Worm (Caenorhabditis elegans): ENCODE results near the gene C03B1.17.

Gene C03B1.17

ce11 chrX:6369717-6370116, 3.7 kb upstream of the C03B1.17 start, which contains the start of gene C03B1.2:
Gene C03B1.2 (plus strand): TSS chrX:6370017.
- TF ChIP-seq T22C8.4 (GFP tag; IDR thresholded peaks at IDR 0.05) (no peak), med-1 (GFP tag; optimal IDR thresholded peaks at IDR 0.05; ENCODE audit: insufficient read depth) (no peak), flt-1 (GFP tag; IDR thresholded peaks at IDR 0.05) (no peak), ref-1 (GFP tag; conservative IDR thresholded peaks at IDR 0.05) (no peak), klf-2 (GFP tag; conservative IDR thresholded peaks at IDR 0.05) (no peak), tab-1 (GFP tag; IDR thresholded peaks at IDR 0.05) (no peak), cog-1 (tag; optimal IDR thresholded peaks at IDR 0.05) (no peak), ztf-29 (GFP tag; IDR thresholded peaks at IDR 0.05) (no peak), ztf-23 (GFP tag; IDR thresholded peaks at IDR 0.05) (no peak)

DNA sequence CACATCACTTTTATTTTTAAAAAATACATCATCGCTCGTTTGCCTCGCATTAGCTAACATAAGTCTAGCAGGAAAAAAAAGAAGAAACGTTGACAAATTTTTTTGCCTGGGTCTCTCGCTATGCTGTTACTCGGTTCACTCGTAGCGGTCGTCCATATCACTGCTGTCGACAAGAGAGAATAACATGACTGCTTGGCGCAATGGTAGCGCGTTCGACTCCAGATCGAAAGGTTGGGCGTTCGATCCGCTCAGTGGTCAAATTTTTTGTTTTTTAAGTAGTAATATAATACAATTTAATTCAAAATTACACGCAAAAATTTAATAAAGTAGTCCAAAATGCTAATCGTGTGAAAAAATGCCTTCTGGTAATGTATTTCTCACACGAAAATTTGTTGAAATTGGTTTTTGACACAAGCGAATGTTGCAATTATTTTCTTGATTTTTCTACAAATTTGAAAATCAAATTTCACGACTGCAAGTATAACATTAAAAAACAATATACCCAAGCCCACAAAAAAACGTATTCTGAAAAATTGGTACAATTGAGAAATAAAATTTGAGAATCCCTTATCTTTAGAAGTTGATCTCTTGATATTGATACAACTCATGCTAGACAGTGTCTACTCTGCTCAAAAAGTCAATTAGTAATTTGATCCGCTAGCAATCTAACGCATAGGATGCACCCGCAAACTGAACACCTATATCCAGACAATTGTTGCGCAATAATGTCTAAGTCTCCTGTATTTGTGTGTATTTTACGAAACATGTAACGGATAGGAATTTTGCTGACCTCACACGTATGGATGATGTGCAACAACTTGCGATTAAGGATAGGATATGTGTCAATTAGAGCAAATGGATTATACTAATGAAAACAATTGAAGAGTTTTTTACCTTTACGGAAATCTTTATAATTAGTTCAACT, 2.0 kb upstream of the C03B1.17 start:
- TF ChIP-seq ztf-29 (GFP tag; IDR thresholded peaks at IDR 0.05) (peak; percentile 85), ztf-23 (GFP tag; IDR thresholded peaks at IDR 0.05) (peak; percentile 87), T22C8.4 (GFP tag; IDR thresholded peaks at IDR 0.05) (peak; percentile 75), flt-1 (GFP tag; IDR thresholded peaks at IDR 0.05) (peak; percentile 94), tab-1 (GFP tag; IDR thresholded peaks at IDR 0.05) (peak; percentile 87), cog-1 (tag; optimal IDR thresholded peaks at IDR 0.05) (peak; percentile 57), med-1 (GFP tag; optimal IDR thresholded peaks at IDR 0.05; ENCODE audit: insufficient read depth) (peak; percentile 38), klf-2 (GFP tag; conservative IDR thresholded peaks at IDR 0.05) (peak; percentile 86), ref-1 (GFP tag; conservative IDR thresholded peaks at IDR 0.05) (peak; percentile 78)

ce11 chrX:6374451-6374850, 1.0 kb downstream of the C03B1.17 start, which contains the start of gene C03B1.1:
Gene C03B1.1 (plus strand): TSS chrX:6374751.
- TF ChIP-seq ztf-23 (GFP tag; IDR thresholded peaks at IDR 0.05) (no peak), ref-1 (GFP tag; conservative IDR thresholded peaks at IDR 0.05) (no peak), cog-1 (tag; optimal IDR thresholded peaks at IDR 0.05) (no peak), med-1 (GFP tag; optimal IDR thresholded peaks at IDR 0.05; ENCODE audit: insufficient read depth) (no peak), flt-1 (GFP tag; IDR thresholded peaks at IDR 0.05) (no peak), klf-2 (GFP tag; conservative IDR thresholded peaks at IDR 0.05) (no peak), T22C8.4 (GFP tag; IDR thresholded peaks at IDR 0.05) (no peak), tab-1 (GFP tag; IDR thresholded peaks at IDR 0.05) (no peak), ztf-29 (GFP tag; IDR thresholded peaks at IDR 0.05) (no peak)

DNA sequence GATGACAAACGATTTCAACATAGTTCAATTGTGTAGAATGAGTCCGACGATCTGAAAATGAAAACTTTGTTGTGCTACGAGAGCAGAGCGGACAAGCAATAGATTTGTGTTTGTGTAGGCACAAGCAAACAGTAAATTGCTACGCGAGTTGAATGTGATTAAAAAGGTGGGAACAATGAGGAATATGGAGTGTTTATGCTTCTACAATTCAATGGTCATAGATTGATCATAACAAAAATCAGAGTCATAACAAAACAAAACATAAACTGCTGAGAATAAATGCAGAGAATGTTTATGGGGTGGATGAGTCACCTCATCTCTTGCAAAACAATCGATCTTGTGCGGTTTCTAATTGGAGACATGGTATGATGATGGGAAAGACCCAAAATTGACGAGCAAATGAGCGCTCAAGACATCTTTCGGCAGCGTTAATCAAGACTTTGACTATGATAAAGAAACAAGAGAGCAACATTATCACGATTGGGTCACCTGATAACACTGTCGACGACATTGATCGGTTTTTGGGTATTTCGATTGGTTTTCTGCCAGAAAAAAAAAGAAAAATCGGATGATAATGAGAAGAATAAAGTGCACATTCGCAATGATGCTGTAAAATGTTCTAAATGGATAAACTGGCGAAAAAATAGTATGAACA, 4.3 kb downstream of the C03B1.17 start, which contains the start of gene lmp-1:
TSS of gene lmp-1 (minus strand) at position 51 of the 655 bp plus-strand sequence.
- TF ChIP-seq tab-1 (GFP tag; IDR thresholded peaks at IDR 0.05): no peak
- no peak for TF ChIP-seq T22C8.4 (GFP tag; IDR thresholded peaks at IDR 0.05)
- TF ChIP-seq cog-1 (tag; optimal IDR thresholded peaks at IDR 0.05): no peak
- no peak for TF ChIP-seq ref-1 (GFP tag; conservative IDR thresholded peaks at IDR 0.05)
- TF ChIP-seq klf-2 (GFP tag; conservative IDR thresholded peaks at IDR 0.05): no peak
- TF ChIP-seq ztf-23 (GFP tag; IDR thresholded peaks at IDR 0.05): no peak
- TF ChIP-seq med-1 (GFP tag; optimal IDR thresholded peaks at IDR 0.05; ENCODE audit: insufficient read depth): no peak
- TF ChIP-seq flt-1 (GFP tag; IDR thresholded peaks at IDR 0.05): no peak
- no peak for TF ChIP-seq ztf-29 (GFP tag; IDR thresholded peaks at IDR 0.05)

DNA sequence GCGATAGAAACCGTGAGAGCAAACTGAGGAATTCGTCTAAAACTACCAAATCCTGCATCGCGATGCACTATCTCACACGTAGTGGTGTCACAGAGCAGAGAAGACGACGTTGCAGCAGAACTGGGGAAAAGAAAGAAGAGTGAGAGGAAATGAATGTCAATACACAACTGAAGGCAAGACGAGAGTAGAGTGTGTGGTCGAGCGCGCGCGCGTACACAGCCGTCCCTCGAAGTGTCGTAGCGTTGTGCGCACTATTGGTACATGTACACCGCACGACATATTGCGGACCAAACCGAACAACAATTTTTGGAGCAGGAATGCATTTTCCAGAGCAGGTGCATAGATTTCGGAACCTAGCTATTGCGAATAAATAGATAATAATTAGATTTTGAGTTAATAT, 4.9 kb downstream of the C03B1.17 start:
- TF ChIP-seq ztf-23 (GFP tag; IDR thresholded peaks at IDR 0.05) (0 out of 2 replicates have a peak, but pooled peaks have one; percentile 27), med-1 (GFP tag; optimal IDR thresholded peaks at IDR 0.05; ENCODE audit: insufficient read depth) (no peak), cog-1 (tag; optimal IDR thresholded peaks at IDR 0.05) (peak; percentile 67), tab-1 (GFP tag; IDR thresholded peaks at IDR 0.05) (peak; percentile 37; the same call in 1 of the 2 replicates), flt-1 (GFP tag; IDR thresholded peaks at IDR 0.05) (peak; percentile 75)

DNA sequence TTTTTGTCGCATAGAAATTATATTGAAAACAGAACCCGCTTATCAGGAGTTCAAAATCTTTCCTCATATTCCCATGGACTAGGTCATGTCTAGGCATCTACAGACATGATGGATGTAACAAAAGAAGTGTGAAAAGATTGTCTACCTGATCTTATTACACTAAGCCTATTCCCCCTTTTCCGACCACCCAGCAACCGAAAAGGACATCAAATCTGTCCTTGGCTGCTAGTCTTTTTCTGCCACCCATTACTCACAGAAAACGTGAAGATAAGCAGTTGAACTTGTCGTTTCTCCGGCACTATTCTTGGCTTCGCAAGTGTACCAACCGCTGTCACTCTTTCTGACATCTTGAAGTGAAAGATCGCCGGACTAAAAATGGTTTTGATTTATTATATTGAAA, 9.5 kb downstream of the C03B1.17 start:
- TF ChIP-seq tab-1 (GFP tag; IDR thresholded peaks at IDR 0.05): no peak

ce11 chrX:6384537-6384936, 11.1 kb downstream of the C03B1.17 start:
- TF ChIP-seq klf-2 (GFP tag; conservative IDR thresholded peaks at IDR 0.05) (no peak), cog-1 (tag; optimal IDR thresholded peaks at IDR 0.05) (no peak), flt-1 (GFP tag; IDR thresholded peaks at IDR 0.05) (no peak), tab-1 (GFP tag; IDR thresholded peaks at IDR 0.05) (no peak), ztf-29 (GFP tag; IDR thresholded peaks at IDR 0.05) (no peak), T22C8.4 (GFP tag; IDR thresholded peaks at IDR 0.05) (no peak), med-1 (GFP tag; optimal IDR thresholded peaks at IDR 0.05; ENCODE audit: insufficient read depth) (no peak), ref-1 (GFP tag; conservative IDR thresholded peaks at IDR 0.05) (no peak), ztf-23 (GFP tag; IDR thresholded peaks at IDR 0.05) (no peak)

DNA sequence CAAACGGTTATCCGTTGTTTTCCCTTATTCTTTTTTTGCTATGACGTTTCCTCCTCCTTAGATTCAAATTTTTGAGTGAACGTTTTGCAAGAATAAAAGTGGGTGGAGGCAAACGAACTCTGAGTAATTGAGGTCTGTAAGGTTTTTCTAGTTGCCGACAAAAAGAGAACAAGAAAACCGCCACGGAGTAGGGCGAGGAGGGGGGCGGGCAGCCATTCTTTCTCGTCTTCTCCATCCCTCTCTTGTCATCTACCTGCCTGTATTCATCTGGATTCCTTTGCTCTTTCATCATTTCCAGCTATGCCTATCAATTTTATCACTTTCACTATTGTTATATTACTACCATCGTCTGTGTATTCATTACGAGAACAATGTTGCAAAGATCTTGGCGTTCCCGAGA, 11.7 kb downstream of the C03B1.17 start, which contains the start of gene igdb-3:
TSS of gene igdb-3 (plus strand) at position 301 of the 400 bp plus-strand sequence.
- TF ChIP-seq ztf-29 (GFP tag; IDR thresholded peaks at IDR 0.05) (no peak), med-1 (GFP tag; optimal IDR thresholded peaks at IDR 0.05; ENCODE audit: insufficient read depth) (no peak), ztf-23 (GFP tag; IDR thresholded peaks at IDR 0.05) (no peak), klf-2 (GFP tag; conservative IDR thresholded peaks at IDR 0.05) (no peak), cog-1 (tag; optimal IDR thresholded peaks at IDR 0.05) (no peak), ref-1 (GFP tag; conservative IDR thresholded peaks at IDR 0.05) (no peak), T22C8.4 (GFP tag; IDR thresholded peaks at IDR 0.05) (no peak), tab-1 (GFP tag; IDR thresholded peaks at IDR 0.05) (no peak), flt-1 (GFP tag; IDR thresholded peaks at IDR 0.05) (no peak)

DNA sequence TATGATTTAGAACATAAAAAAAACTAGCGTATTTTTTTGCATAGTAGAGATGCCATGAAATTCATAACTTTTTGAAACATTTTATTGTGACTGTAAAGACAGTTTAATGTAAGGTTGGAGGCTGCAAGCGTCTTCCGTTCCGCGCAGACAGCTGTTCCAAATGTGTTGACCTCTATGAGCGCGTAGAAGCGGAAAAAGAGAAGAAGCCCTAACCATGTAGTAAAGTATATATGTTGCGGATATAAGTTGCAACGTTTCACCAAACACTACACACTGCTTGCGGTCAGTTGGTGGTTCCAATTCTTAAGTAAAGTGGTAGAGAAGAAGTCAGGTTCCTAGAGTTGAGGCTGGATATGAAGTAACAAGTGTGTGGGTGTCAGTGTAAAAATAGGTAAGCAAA, 15.2 kb downstream of the C03B1.17 start:
- TF ChIP-seq tab-1 (GFP tag; IDR thresholded peaks at IDR 0.05): no peak
- no peak for TF ChIP-seq cog-1 (tag; optimal IDR thresholded peaks at IDR 0.05)
- TF ChIP-seq flt-1 (GFP tag; IDR thresholded peaks at IDR 0.05): no peak
